Worm (Caenorhabditis elegans) whole organism, L4 larva: ENCODE data around the gene fbxa-55.
A peak's percentile ranks its signal among the peaks of the same experiment; 100 is the strongest.

ENCODE experiments used
- Y105C5A.15 ChIP-seq: fragments of 200-800 bp; sonication (Bioruptor generic); IDR thresholded peaks from 2 replicates; pipeline ENCODE4 v1.3.6; 2022; ENCODE audit warnings: missing genetic modification characterization, missing compliant biosample characterization
- aha-1 ChIP-seq: fragments of 150-350 bp; peaks from one replicate; lab custom pipeline; 2014; ENCODE audit warnings: missing biosample characterization, missing genetic modification characterization
- aly-2 ChIP-seq: sonication (generic microtip); optimal IDR thresholded peaks from 2 replicates; lab custom pipeline; 2018; ENCODE audit warnings: missing biosample characterization, missing genetic modification characterization
- ama-1 ChIP-seq: fragments of 150-350 bp; optimal IDR thresholded peaks from 2 replicates; lab custom pipeline; 2014; ENCODE audit warnings: inconsistent platforms, mixed read lengths
- arid-1 ChIP-seq: fragments of 200-800 bp; sonication (Bioruptor generic); conservative IDR thresholded peaks from 2 replicates; pipeline ENCODE4 v1.3.6; 2022; ENCODE audit warnings: missing genetic modification reagents, missing genetic modification characterization, missing compliant biosample characterization
- ces-1 ChIP-seq: fragments of 150-350 bp; sonication (generic microtip); optimal IDR thresholded peaks from 4 replicates; lab custom pipeline; 2014; ENCODE audit warnings: missing biosample characterization, missing genetic modification reagents, missing genetic modification characterization
- daf-16 ChIP-seq, 3 experiments: sonication (generic microtip); optimal IDR thresholded peaks; 2 replicates each; lab custom pipeline; 2016 to 2017; ENCODE audit warnings: missing genetic modification characterization in 3 of 3, missing genetic modification reagents in 3 of 3, mild to moderate bottlenecking in 2 of 3, missing compliant biosample characterization in 2 of 3, missing biosample characterization in 1 of 3, moderate library complexity in 1 of 3
- dmd-6 ChIP-seq: fragments of 200-800 bp; sonication (Bioruptor generic); IDR thresholded peaks from 2 replicates; pipeline ENCODE4 v1.3.6; 2022; ENCODE audit warnings: missing genetic modification reagents, missing genetic modification characterization, missing compliant biosample characterization
- fkh-10 ChIP-seq: fragments of 150-350 bp; optimal IDR thresholded peaks from 2 replicates; lab custom pipeline; 2014; ENCODE audit warnings: missing biosample characterization, missing genetic modification reagents, missing genetic modification characterization
- fos-1 ChIP-seq: fragments of 150-350 bp; optimal IDR thresholded peaks from 2 replicates; lab custom pipeline; 2014; ENCODE audit warnings: missing biosample characterization, missing genetic modification characterization
- lin-13 ChIP-seq: fragments of 150-350 bp; optimal IDR thresholded peaks from 2 replicates; lab custom pipeline; 2014; ENCODE audit warnings: missing biosample characterization, missing genetic modification reagents, missing genetic modification characterization
- lin-15B ChIP-seq: fragments of 150-350 bp; sonication (generic microtip); optimal IDR thresholded peaks from 3 replicates; lab custom pipeline; 2014; ENCODE audit warnings: missing biosample characterization, missing genetic modification characterization
- lin-39 ChIP-seq: fragments of 150-350 bp; optimal IDR thresholded peaks from 2 replicates; lab custom pipeline; 2014; ENCODE audit warnings: missing biosample characterization, missing genetic modification reagents, missing genetic modification characterization
- madf-9 ChIP-seq: fragments of 200-800 bp; sonication (Bioruptor generic); conservative IDR thresholded peaks from 2 replicates; pipeline ENCODE4 v1.3.6; 2022; ENCODE audit warnings: missing genetic modification reagents, missing genetic modification characterization, missing compliant biosample characterization
- mdl-1 ChIP-seq, 2 experiments: fragments of 150-350 bp in 1 of 2; sonication (generic microtip) in 1 of 2; optimal IDR thresholded peaks; 2 replicates each; lab custom pipeline; 2014 to 2017; ENCODE audit warnings: missing biosample characterization in 2 of 2, missing genetic modification characterization in 2 of 2
- nhr-102 ChIP-seq: sonication (generic microtip); optimal IDR thresholded peaks from 2 replicates; lab custom pipeline; 2016; ENCODE audit warnings: mild to moderate bottlenecking, missing genetic modification characterization, moderate library complexity, missing compliant biosample characterization
- nhr-111 ChIP-seq: fragments of 200-800 bp; sonication (Bioruptor generic); optimal IDR thresholded peaks from 2 replicates; lab custom pipeline; 2018; ENCODE audit warnings: mild to moderate bottlenecking, missing genetic modification characterization, missing compliant biosample characterization
- nhr-25 ChIP-seq: sonication (generic microtip); optimal IDR thresholded peaks from 2 replicates; lab custom pipeline; 2017; ENCODE audit warnings: missing genetic modification characterization, mild to moderate bottlenecking, missing compliant biosample characterization, antibody characterized with exemption, moderate library complexity, borderline replicate concordance; ENCODE audit not compliant: insufficient read depth
- nhr-48 ChIP-seq: sonication (generic microtip); optimal IDR thresholded peaks from 2 replicates; lab custom pipeline; 2016; ENCODE audit warnings: mild to moderate bottlenecking, missing genetic modification characterization, missing compliant biosample characterization
- nhr-6 ChIP-seq: fragments of 150-350 bp; optimal IDR thresholded peaks from 2 replicates; lab custom pipeline; 2014; ENCODE audit warnings: missing biosample characterization, missing genetic modification characterization
- pqm-1 ChIP-seq: sonication (generic microtip); optimal IDR thresholded peaks from 2 replicates; lab custom pipeline; 2017; ENCODE audit warnings: missing biosample characterization, missing genetic modification characterization
- saeg-2 ChIP-seq: fragments of 200-800 bp; sonication (Bioruptor generic); IDR thresholded peaks from 2 replicates; pipeline ENCODE4 v1.3.6; 2022; ENCODE audit warnings: missing genetic modification reagents, missing genetic modification characterization, missing compliant biosample characterization
- spr-1 ChIP-seq: sonication (generic microtip); optimal IDR thresholded peaks from 2 replicates; lab custom pipeline; 2016; ENCODE audit warnings: mild to moderate bottlenecking, missing genetic modification characterization, missing compliant biosample characterization
- tag-97 ChIP-seq: fragments of 200-800 bp; sonication (Bioruptor generic); IDR thresholded peaks from 2 replicates; pipeline ENCODE4 v1.3.6; 2022; ENCODE audit warnings: missing genetic modification characterization, missing compliant biosample characterization
- zag-1 ChIP-seq: fragments of 150-350 bp; optimal IDR thresholded peaks from 2 replicates; lab custom pipeline; 2014; ENCODE audit warnings: missing biosample characterization, missing genetic modification characterization

Gene fbxa-55

ce11 chrIII:887874-888299 is 48.0 kb downstream of the fbxa-55 start (continued):
- TF ChIP-seq nhr-48 (no peak), daf-16 (GFP tag; optimal IDR thresholded peaks at IDR 0.05; lab: Kevin White, UChicago) (no peak), daf-16 (tag; optimal IDR thresholded peaks at IDR 0.05; lab: Kevin White, UChicago) (peak; percentile 69), aha-1 (tag; lab: Kevin White, UChicago) (peak; percentile 94), fkh-10 (GFP tag; lab: Kevin White, UChicago) (peak; percentile 92), ama-1 (lab: Kevin White, UChicago) (peak; percentile 48), arid-1 (GFP tag; lab: Robert Waterston, UW) (0 out of 2 replicates have a peak, but pooled peaks have one; percentile 20)

- TF ChIP-seq fos-1 (tag; lab: Kevin White, UChicago) (no peak), aly-2 (no peak), nhr-6 (tag; lab: Kevin White, UChicago) (no peak), spr-1 (tag; lab: Kevin White, UChicago) (no peak), lin-15B (tag; lab: Kevin White, UChicago) (no peak), mdl-1 (tag; optimal IDR thresholded peaks at IDR 0.05; lab: Kevin White, UChicago) (no peak)
These were observed 49.2 kb downstream of the fbxa-55 start, which contains the start of gene zer-1 for ce11 chrIII:886726-887125. Gene zer-1, minus strand, starts transcription at chrIII:886793.

- TF ChIP-seq zag-1 (tag; lab: Kevin White, UChicago) (no peak), saeg-2 (no peak), lin-13 (GFP tag; lab: Kevin White, UChicago) (no peak), Y105C5A.15 (GFP tag; lab: Robert Waterston, UW) (no peak), tag-97 (GFP tag; lab: Robert Waterston, UW) (no peak), ces-1 (GFP tag; lab: Kevin White, UChicago) (no peak), aly-2 (no peak), nhr-25 (no peak), madf-9 (GFP tag; lab: Robert Waterston, UW) (no peak), dmd-6 (GFP tag; lab: Robert Waterston, UW) (no peak), lin-39 (no peak), daf-16 (GFP tag; optimal IDR thresholded peaks at IDR 0.05; lab: Kevin White, UChicago) (no peak), daf-16 (tag; optimal IDR thresholded peaks at IDR 0.05; lab: Kevin White, UChicago) (no peak), pqm-1 (tag; lab: Kevin White, UChicago) (no peak), nhr-102 (no peak), nhr-111 (GFP tag; lab: Kevin White, UChicago) (no peak), arid-1 (GFP tag; lab: Robert Waterston, UW) (no peak)
- TF ChIP-seq, all 104 proteins: peak for 0
These were observed 52.3 kb downstream of the fbxa-55 start for ce11 chrIII:883595-883994.
